Fruit fly (Drosophila melanogaster) Kc167 (cell line): Measurements from ENCODE around the gene CG1622.

Source experiments
- Myc ChIP-seq: fragments of >200 bp; optimal IDR thresholded peaks from 2 replicates; lab custom pipeline; 2017; ENCODE audit warnings: missing external identifiers
- Sin3A ChIP-seq: fragments of >200 bp; optimal IDR thresholded peaks from 2 replicates; lab custom pipeline; 2018; ENCODE audit warnings: missing external identifiers
- insv ChIP-seq: fragments of >200 bp; optimal IDR thresholded peaks from 3 replicates; lab custom pipeline; 2018; ENCODE audit warnings: missing external identifiers
- psq ChIP-seq: fragments of >200 bp; optimal IDR thresholded peaks from 2 replicates; lab custom pipeline; 2017; ENCODE audit warnings: missing external identifiers
- ttk ChIP-seq: sonication (Bioruptor generic); optimal IDR thresholded peaks from 2 replicates; lab custom pipeline; 2017; ENCODE audit warnings: missing external identifiers

DNA sequence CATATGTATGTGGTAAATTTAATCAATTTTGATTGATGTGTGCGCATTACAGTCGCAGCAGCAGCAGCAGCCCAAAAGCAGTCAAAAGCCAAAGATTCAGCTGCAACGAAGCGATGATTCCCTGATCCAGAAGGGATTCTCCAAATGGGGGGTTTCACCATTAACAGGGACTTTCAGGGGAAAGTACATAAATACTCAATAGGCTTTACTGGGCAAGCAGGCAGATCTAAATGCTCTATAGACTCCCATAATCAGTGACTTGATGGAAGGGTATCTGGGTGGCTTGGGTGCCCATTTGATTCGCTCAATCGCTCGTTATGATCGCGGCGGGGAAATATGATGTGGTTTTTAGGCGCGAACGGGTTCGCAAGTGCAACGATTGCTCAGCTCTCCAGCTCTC is 28.4 kb downstream of the CG1622 start:
- TF ChIP-seq psq (lab: Kevin White, UChicago) (no peak), Myc (no peak), Sin3A (lab: Kevin White, UChicago) (no peak), insv (lab: Kevin White, UChicago) (no peak), ttk (lab: Kevin White, UChicago) (no peak)
